Worm (Caenorhabditis elegans) whole organism, L4/young adult: ENCODE results near the gene flp-18.

Experiments used
- W03F9.2 ChIP-seq: fragments of 150-350 bp; optimal IDR thresholded peaks from 2 replicates; lab custom pipeline; 2014; ENCODE audit warnings: missing biosample characterization, missing genetic modification characterization
- him-1 ChIP-seq: sonication (generic microtip); optimal IDR thresholded peaks from 2 replicates; lab custom pipeline; 2016; ENCODE audit warnings: missing genotype, missing genetic modification reagents, missing genetic modification characterization, missing compliant biosample characterization

- no peak for TF ChIP-seq W03F9.2 (tag; lab: Kevin White, UChicago)
- no peak for TF ChIP-seq him-1 (tag; lab: Kevin White, UChicago)
Measured at ce11 chrX:3034203-3034602, 15.8 kb upstream of the flp-18 start, which contains the start of gene M02F4.2.
